Fruit fly (Drosophila melanogaster) whole organism, adult: Measurements from ENCODE around the gene CG6282.

Experiments used
- CG14711 ChIP-seq: fragments of 200-800 bp; sonication (Bioruptor generic); optimal IDR thresholded peaks from 2 replicates; lab custom pipeline; 2018; ENCODE audit warnings: missing biosample characterization, mild to moderate bottlenecking, missing genetic modification characterization, moderate library complexity
- CG33017 ChIP-seq: fragments of 200-800 bp; sonication (Bioruptor generic); optimal IDR thresholded peaks from 2 replicates; lab custom pipeline; 2018; ENCODE audit warnings: missing biosample characterization, mild to moderate bottlenecking, missing genetic modification characterization, moderate library complexity
- Clk ChIP-seq: fragments of 200-800 bp; sonication (Bioruptor generic); optimal IDR thresholded peaks from 2 replicates; lab custom pipeline; 2017; ENCODE audit warnings: missing biosample characterization, missing genetic modification characterization
- Hr96 ChIP-seq: fragments of 200-800 bp; sonication (Bioruptor generic); optimal IDR thresholded peaks from 2 replicates; lab custom pipeline; 2016; ENCODE audit warnings: missing biosample characterization, missing genetic modification characterization
- Mnt ChIP-seq: fragments of 200-800 bp; sonication (Bioruptor generic); optimal IDR thresholded peaks from 2 replicates; lab custom pipeline; 2016; ENCODE audit warnings: missing biosample characterization, mild to moderate bottlenecking, missing genetic modification characterization
- tj ChIP-seq: fragments of 200-800 bp; sonication (Bioruptor generic); optimal IDR thresholded peaks from 3 replicates; lab custom pipeline; 2017; ENCODE audit warnings: missing biosample characterization, mild to moderate bottlenecking, missing genetic modification characterization, moderate library complexity

DNA sequence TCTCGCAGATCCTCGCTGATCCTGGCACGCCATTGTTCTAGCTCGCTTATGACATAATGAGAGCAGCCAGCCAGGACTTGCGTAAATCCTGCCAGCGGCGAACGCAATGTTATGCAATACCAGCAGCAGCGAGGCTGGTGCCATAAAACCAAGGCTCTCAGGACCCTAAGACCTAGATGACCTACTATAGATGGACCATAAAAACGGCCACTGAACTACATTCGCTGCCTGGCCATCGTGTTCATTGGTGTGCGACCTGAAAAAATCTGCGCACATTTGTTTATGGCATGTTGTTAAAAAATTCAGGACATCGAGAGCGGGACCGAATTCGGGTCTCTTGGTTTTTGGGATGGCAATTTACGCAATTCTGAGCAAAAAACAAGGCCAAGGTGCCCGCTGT, 49.1 kb downstream of the CG6282 start:
- TF ChIP-seq CG14711 (tag; lab: Kevin White, UChicago) = no peak
- TF ChIP-seq Hr96 (GFP tag; lab: Kevin White, UChicago) = no peak
- no peak for TF ChIP-seq tj (GFP tag; lab: Kevin White, UChicago)
- no peak for TF ChIP-seq Clk
- no peak for TF ChIP-seq Mnt (GFP tag; lab: Kevin White, UChicago)
- TF ChIP-seq CG33017 (tag; lab: Kevin White, UChicago) = no peak
